Fruit fly (Drosophila melanogaster): Measurements from ENCODE around the gene CtsB.

The CtsB gene

DNA sequence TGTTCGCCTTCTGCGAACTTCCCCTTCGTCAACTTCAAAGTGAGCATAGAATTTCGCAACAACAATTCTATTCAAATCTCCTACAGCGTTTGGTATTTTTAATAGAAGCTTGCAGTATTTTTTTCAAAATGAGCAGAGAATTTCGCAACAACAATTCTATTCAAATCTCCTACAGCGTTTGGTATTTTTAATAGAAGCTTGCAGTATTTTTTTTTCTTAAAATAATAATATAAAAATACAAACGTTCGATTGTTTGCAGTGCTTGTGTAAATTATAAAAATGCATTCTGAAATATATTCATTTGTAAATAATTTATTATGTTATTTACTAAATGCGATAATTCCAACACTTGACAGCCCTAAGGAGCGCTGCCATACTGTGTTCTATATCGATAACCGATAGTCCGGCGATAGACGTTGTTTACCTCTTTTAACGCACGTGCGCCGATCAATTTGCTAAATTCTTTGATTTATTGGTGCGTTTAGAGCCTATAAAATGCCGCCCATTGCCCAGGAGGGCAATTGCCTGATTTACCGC, 25.1 kb downstream of the CtsB start, which contains the start of the genes CG32625 and Rtc1 (continued):
- TF ChIP-seq CG10543 (GFP tag; optimal IDR thresholded peaks at IDR 0.05): no peak
- 0 out of 2 replicates have a peak, but pooled peaks have one; percentile 20 for TF ChIP-seq CG2129 (GFP tag; IDR thresholded peaks at IDR 0.05; ENCODE audit: partially characterized antibody)
- TF ChIP-seq CG7928 (GFP tag; optimal IDR thresholded peaks at IDR 0.05): no peak
- no peak for TF ChIP-seq sr (GFP tag; IDR thresholded peaks at IDR 0.05)
- no peak for TF ChIP-seq CG10462 (GFP tag; optimal IDR thresholded peaks at IDR 0.05)
- TF ChIP-seq CG8290 (GFP tag; optimal IDR thresholded peaks at IDR 0.05): peak; percentile 13
- peak; percentile 30 to 57 for TF ChIP-seq CG8290 (tag; optimal IDR thresholded peaks at IDR 0.05)
- no peak for TF ChIP-seq CG11085 (GFP tag; IDR thresholded peaks at IDR 0.05)
- TF ChIP-seq CG3838 (GFP tag; optimal IDR thresholded peaks at IDR 0.05): no peak
- TF ChIP-seq CG14441 (GFP tag; IDR thresholded peaks at IDR 0.05): peak; percentile 36; the same call in 1 of the 2 replicates
- TF ChIP-seq amos (GFP tag; IDR thresholded peaks at IDR 0.05; ENCODE audit: partially characterized antibody): no peak; the same call in 1 of the 2 replicates
- TF ChIP-seq Nf-YA (GFP tag; IDR thresholded peaks at IDR 0.05): no peak
- no peak for TF ChIP-seq kah (GFP tag; optimal IDR thresholded peaks at IDR 0.05)
- peak; percentile 20 for TF ChIP-seq Sry-δ (GFP tag; optimal IDR thresholded peaks at IDR 0.05)
- TF ChIP-seq Atf3 (GFP tag; optimal IDR thresholded peaks at IDR 0.05): no peak
- peak; percentile 37 for TF ChIP-seq tap (tag; optimal IDR thresholded peaks at IDR 0.05)
- TF ChIP-seq Tbp (GFP tag; optimal IDR thresholded peaks at IDR 0.05): no peak
- TF ChIP-seq lola (GFP tag; optimal IDR thresholded peaks at IDR 0.05): peak in 1 of 3 experiments; percentile 17
- no peak for TF ChIP-seq CG12071 (GFP tag; optimal IDR thresholded peaks at IDR 0.05)
- no peak for TF ChIP-seq Asciz (GFP tag; optimal IDR thresholded peaks at IDR 0.05)
- peak; percentile 32; the same call in 2 of the 3 replicates for TF ChIP-seq knrl (GFP tag; IDR thresholded peaks at IDR 0.05; ENCODE audit: partially characterized antibody)
- no peak for TF ChIP-seq CG4820 (GFP tag; optimal IDR thresholded peaks at IDR 0.05)
- TF ChIP-seq zen (tag; optimal IDR thresholded peaks at IDR 0.05): peak; percentile 24
- no peak for TF ChIP-seq nau (GFP tag; optimal IDR thresholded peaks at IDR 0.05)
- TF ChIP-seq Ets65A (GFP tag): no peak
- TF ChIP-seq seq (GFP tag; IDR thresholded peaks at IDR 0.05): no peak
- TF ChIP-seq YL-1 (GFP tag; optimal IDR thresholded peaks at IDR 0.05): peak; percentile 40
- no peak for TF ChIP-seq CG7786 (GFP tag; optimal IDR thresholded peaks at IDR 0.05)
- TF ChIP-seq pita (GFP tag; optimal IDR thresholded peaks at IDR 0.05): no peak
- 0 out of 2 replicates have a peak, but pooled peaks have one; percentile 57 for TF ChIP-seq tna (GFP tag; IDR thresholded peaks at IDR 0.05; ENCODE audit: partially characterized antibody)
- no peak for TF ChIP-seq org-1 (GFP tag; optimal IDR thresholded peaks at IDR 0.05)
- no peak for TF ChIP-seq Doc2 (GFP tag; IDR thresholded peaks at IDR 0.05)
- no peak for TF ChIP-seq fd64A (GFP tag; optimal IDR thresholded peaks at IDR 0.05)
- TF ChIP-seq CG17612 (GFP tag; IDR thresholded peaks at IDR 0.05): no peak
- 0 out of 2 replicates have a peak, but pooled peaks have one; percentile 13 for TF ChIP-seq CG14667 (GFP tag; IDR thresholded peaks at IDR 0.05)
- TF ChIP-seq CG12769 (tag; optimal IDR thresholded peaks at IDR 0.05): no peak
- TF ChIP-seq sqz (GFP tag; optimal IDR thresholded peaks at IDR 0.05): no peak
- TF ChIP-seq Nf-YC (tag; optimal IDR thresholded peaks at IDR 0.05): peak; percentile 53
- peak; percentile 69 for TF ChIP-seq CG9932 (GFP tag; IDR thresholded peaks at IDR 0.05)
- peak; percentile 10 for TF ChIP-seq CG1602 (GFP tag; optimal IDR thresholded peaks at IDR 0.05)
- TF ChIP-seq Meics (GFP tag; optimal IDR thresholded peaks at IDR 0.05): peak; percentile 49
- TF ChIP-seq CG6791 (GFP tag; IDR thresholded peaks at IDR 0.05; ENCODE audit: partially characterized antibody): peak; percentile 47; the same call in 1 of the 3 replicates
- TF ChIP-seq pzg (GFP tag; optimal IDR thresholded peaks at IDR 0.05): peak; percentile 53
- TF ChIP-seq CG6683 (GFP tag; optimal IDR thresholded peaks at IDR 0.05): peak; percentile 1
- TF ChIP-seq CG15514 (GFP tag; optimal IDR thresholded peaks at IDR 0.05): peak; percentile 42
- TF ChIP-seq Atf-2 (GFP tag; optimal IDR thresholded peaks at IDR 0.05): no peak
- TF ChIP-seq Dfd (GFP tag; optimal IDR thresholded peaks at IDR 0.05): no peak
- TF ChIP-seq BtbVII (GFP tag; optimal IDR thresholded peaks at IDR 0.05): peak; percentile 11
- TF ChIP-seq CG10979 (tag; optimal IDR thresholded peaks at IDR 0.05): peak; percentile 46
- no peak for TF ChIP-seq wek (GFP tag; optimal IDR thresholded peaks at IDR 0.05)
